Worm (Caenorhabditis elegans) whole organism, L4 larva: ENCODE measurements around the gene ZK112.4.
A peak's percentile ranks its signal among the peaks of the same experiment; 100 is the strongest.

Experiments used
- F26F4.8 ChIP-seq: fragments of 200-800 bp; sonication (Bioruptor generic); conservative IDR thresholded peaks from 2 replicates; pipeline ENCODE4 v1.3.6; 2022; ENCODE audit warnings: missing genetic modification characterization, missing compliant biosample characterization
- F37D6.2 ChIP-seq: sonication (generic microtip); optimal IDR thresholded peaks from 2 replicates; lab custom pipeline; 2016; ENCODE audit warnings: mild to moderate bottlenecking, missing genetic modification characterization, missing compliant biosample characterization
- F44E2.7 ChIP-seq: fragments of 200-800 bp; sonication (Bioruptor generic); IDR thresholded peaks from 2 replicates; pipeline ENCODE4 v2.1.2; 2022; ENCODE audit warnings: missing genetic modification characterization, missing compliant biosample characterization
- R02D3.7 ChIP-seq: fragments of 150-350 bp; sonication (generic microtip); optimal IDR thresholded peaks from 3 replicates; lab custom pipeline; 2014; ENCODE audit warnings: missing biosample characterization, missing genetic modification characterization
- T20F7.1 ChIP-seq: fragments of 200-800 bp; sonication (Bioruptor generic); optimal IDR thresholded peaks from 2 replicates; lab custom pipeline; 2018; ENCODE audit warnings: mild to moderate bottlenecking, missing genetic modification characterization, missing compliant biosample characterization
- T26A8.4 ChIP-seq: fragments of 200-800 bp; sonication (Bioruptor generic); IDR thresholded peaks from 2 replicates; pipeline ENCODE4 v1.3.6; 2022; ENCODE audit warnings: missing genetic modification characterization, missing compliant biosample characterization
- Y105C5A.15 ChIP-seq: fragments of 200-800 bp; sonication (Bioruptor generic); IDR thresholded peaks from 2 replicates; pipeline ENCODE4 v1.3.6; 2022; ENCODE audit warnings: missing genetic modification characterization, missing compliant biosample characterization
- Y75B8A.6 ChIP-seq: fragments of 200-800 bp; sonication (Bioruptor generic); IDR thresholded peaks from 2 replicates; pipeline ENCODE4 v1.3.6; 2022; ENCODE audit warnings: missing genetic modification reagents, missing genetic modification characterization, missing compliant biosample characterization
- ZK546.5 ChIP-seq, 2 experiments: sonication (generic microtip); optimal IDR thresholded peaks; 2 replicates each; lab custom pipeline; 2017; ENCODE audit warnings: missing biosample characterization in 2 of 2, missing genetic modification characterization in 2 of 2
- aly-2 ChIP-seq: sonication (generic microtip); optimal IDR thresholded peaks from 2 replicates; lab custom pipeline; 2018; ENCODE audit warnings: missing biosample characterization, missing genetic modification characterization
- ama-1 ChIP-seq: fragments of 150-350 bp; optimal IDR thresholded peaks from 2 replicates; lab custom pipeline; 2014; ENCODE audit warnings: inconsistent platforms, mixed read lengths
- ceh-20 ChIP-seq: fragments of 200-800 bp; sonication (Bioruptor generic); IDR thresholded peaks from 2 replicates; pipeline ENCODE4 v1.3.6; 2022; ENCODE audit warnings: missing genetic modification reagents, missing genetic modification characterization, missing compliant biosample characterization
- ceh-28 ChIP-seq: fragments of 150-350 bp; optimal IDR thresholded peaks from 2 replicates; lab custom pipeline; 2014; ENCODE audit warnings: missing biosample characterization, missing genetic modification reagents, missing genetic modification characterization
- ceh-44 ChIP-seq: fragments of 200-800 bp; sonication (Bioruptor generic); IDR thresholded peaks from 2 replicates; pipeline ENCODE4 v1.3.6; 2022; ENCODE audit warnings: missing genetic modification reagents, missing genetic modification characterization, missing compliant biosample characterization
- ctbp-1 ChIP-seq: fragments of 200-800 bp; sonication (Bioruptor generic); IDR thresholded peaks from 2 replicates; pipeline ENCODE4 v1.3.6; 2022; ENCODE audit warnings: missing genetic modification reagents, missing genetic modification characterization, missing compliant biosample characterization
- daf-12 ChIP-seq: fragments of 150-350 bp; optimal IDR thresholded peaks from 2 replicates; lab custom pipeline; 2014; ENCODE audit warnings: missing biosample characterization, missing genetic modification reagents, missing genetic modification characterization
- daf-19 ChIP-seq: fragments of 200-800 bp; sonication (Bioruptor generic); conservative IDR thresholded peaks from 2 replicates; pipeline ENCODE4 v1.3.6; 2022; ENCODE audit warnings: missing genetic modification characterization, missing compliant biosample characterization
- daf-8 ChIP-seq: fragments of 200-800 bp; sonication (Bioruptor generic); IDR thresholded peaks from 2 replicates; pipeline ENCODE4 v1.3.6; 2022; ENCODE audit warnings: missing genetic modification characterization, missing compliant biosample characterization
- dmd-6 ChIP-seq: fragments of 200-800 bp; sonication (Bioruptor generic); IDR thresholded peaks from 2 replicates; pipeline ENCODE4 v1.3.6; 2022; ENCODE audit warnings: missing genetic modification reagents, missing genetic modification characterization, missing compliant biosample characterization
- dmd-8 ChIP-seq: fragments of 200-800 bp; sonication (Bioruptor generic); IDR thresholded peaks from 2 replicates; pipeline ENCODE4 v1.3.6; 2022; ENCODE audit warnings: missing genetic modification characterization, missing compliant biosample characterization
- dmd-9 ChIP-seq: fragments of 200-800 bp; sonication (Bioruptor generic); IDR thresholded peaks from 2 replicates; pipeline ENCODE4 v1.3.6; 2022; ENCODE audit warnings: missing genetic modification reagents, missing genetic modification characterization, missing compliant biosample characterization
- duxl-1 ChIP-seq: sonication (generic microtip); optimal IDR thresholded peaks from 2 replicates; lab custom pipeline; 2016; ENCODE audit warnings: mild to moderate bottlenecking, missing genetic modification characterization, moderate library complexity, missing compliant biosample characterization; ENCODE audit not compliant: poor library complexity
- egl-27 ChIP-seq: sonication (generic microtip); optimal IDR thresholded peaks from 3 replicates; lab custom pipeline; 2017; ENCODE audit warnings: missing biosample characterization, missing genetic modification reagents, missing genetic modification characterization
- hlh-11 ChIP-seq: fragments of 200-800 bp; sonication (Bioruptor generic); optimal IDR thresholded peaks from 2 replicates; lab custom pipeline; 2018; ENCODE audit warnings: mild to moderate bottlenecking, missing genetic modification characterization, missing compliant biosample characterization
- hmg-1.1 ChIP-seq: fragments of 200-800 bp; sonication (Bioruptor generic); IDR thresholded peaks from 2 replicates; pipeline ENCODE4 v1.3.6; 2022; ENCODE audit warnings: missing genetic modification reagents, missing genetic modification characterization, missing compliant biosample characterization
- lin-15B ChIP-seq: fragments of 150-350 bp; sonication (generic microtip); optimal IDR thresholded peaks from 3 replicates; lab custom pipeline; 2014; ENCODE audit warnings: missing biosample characterization, missing genetic modification characterization
- lin-29 ChIP-seq: fragments of 200-800 bp; sonication (Bioruptor generic); IDR thresholded peaks from 2 replicates; pipeline ENCODE4 v1.3.6; 2022; ENCODE audit warnings: missing genetic modification reagents, missing genetic modification characterization, missing compliant biosample characterization
- lin-39 ChIP-seq: fragments of 150-350 bp; optimal IDR thresholded peaks from 2 replicates; lab custom pipeline; 2014; ENCODE audit warnings: missing biosample characterization, missing genetic modification reagents, missing genetic modification characterization
- lsy-2 ChIP-seq, 2 experiments: fragments of 150-350 bp in 1 of 2; sonication (generic microtip) in 1 of 2; optimal IDR thresholded peaks; 2 replicates each; lab custom pipeline; 2014 to 2017; ENCODE audit warnings: missing biosample characterization in 2 of 2, missing genetic modification characterization in 2 of 2
- madf-5 ChIP-seq, 2 experiments: fragments of 200-800 bp; sonication (Bioruptor generic); IDR thresholded peaks; 2 replicates each; pipeline ENCODE4 v1.3.6; 2022; ENCODE audit warnings: missing compliant biosample characterization in 2 of 2, missing genetic modification characterization in 2 of 2
- madf-9 ChIP-seq: fragments of 200-800 bp; sonication (Bioruptor generic); conservative IDR thresholded peaks from 2 replicates; pipeline ENCODE4 v1.3.6; 2022; ENCODE audit warnings: missing genetic modification reagents, missing genetic modification characterization, missing compliant biosample characterization
- mdt-29 ChIP-seq: fragments of 200-800 bp; sonication (Bioruptor generic); IDR thresholded peaks from 2 replicates; pipeline ENCODE4 v1.3.6; 2022; ENCODE audit warnings: missing genetic modification reagents, missing genetic modification characterization, missing compliant biosample characterization
- mes-2 ChIP-seq: sonication (generic microtip); optimal IDR thresholded peaks from 2 replicates; lab custom pipeline; 2016; ENCODE audit warnings: missing genotype, mild to moderate bottlenecking, missing genetic modification characterization, missing compliant biosample characterization; ENCODE audit not compliant: poor library complexity, severe bottlenecking
- nhr-102 ChIP-seq: sonication (generic microtip); optimal IDR thresholded peaks from 2 replicates; lab custom pipeline; 2016; ENCODE audit warnings: mild to moderate bottlenecking, missing genetic modification characterization, moderate library complexity, missing compliant biosample characterization
- nhr-11 ChIP-seq: fragments of 150-350 bp; optimal IDR thresholded peaks from 2 replicates; lab custom pipeline; 2014; ENCODE audit warnings: missing biosample characterization, missing genetic modification characterization
- nhr-237 ChIP-seq: sonication (generic microtip); optimal IDR thresholded peaks from 2 replicates; lab custom pipeline; 2017; ENCODE audit warnings: missing biosample characterization, missing genetic modification characterization
- nhr-25 ChIP-seq: sonication (generic microtip); optimal IDR thresholded peaks from 2 replicates; lab custom pipeline; 2017; ENCODE audit warnings: missing genetic modification characterization, mild to moderate bottlenecking, missing compliant biosample characterization, antibody characterized with exemption, moderate library complexity, borderline replicate concordance; ENCODE audit not compliant: insufficient read depth
- nhr-76 ChIP-seq: fragments of 150-350 bp; optimal IDR thresholded peaks from 2 replicates; lab custom pipeline; 2014; ENCODE audit warnings: missing biosample characterization, missing genetic modification characterization
- nhr-77 ChIP-seq: fragments of 150-350 bp; optimal IDR thresholded peaks from 2 replicates; lab custom pipeline; 2014; ENCODE audit warnings: missing biosample characterization, missing genetic modification characterization
- pha-4 ChIP-seq, 2 experiments: fragments of 150-350 bp in 1 of 2; fragments of 200-800 bp in 1 of 2; sonication (Bioruptor generic) in 1 of 2; IDR thresholded peaks in 1 of 2; optimal IDR thresholded peaks in 1 of 2; 2 replicates each; pipeline versions ENCODE4 v1.3.6 to Lab custom; 2014 to 2022; ENCODE audit warnings: missing genetic modification characterization in 2 of 2, missing genetic modification reagents in 2 of 2, missing biosample characterization in 1 of 2, missing compliant biosample characterization in 1 of 2
- php-3 ChIP-seq: fragments of 200-800 bp; sonication (Bioruptor generic); IDR thresholded peaks from 2 replicates; pipeline ENCODE4 v1.3.6; 2022; ENCODE audit warnings: missing genetic modification reagents, missing genetic modification characterization, missing compliant biosample characterization
- saeg-2 ChIP-seq: fragments of 200-800 bp; sonication (Bioruptor generic); IDR thresholded peaks from 2 replicates; pipeline ENCODE4 v1.3.6; 2022; ENCODE audit warnings: missing genetic modification reagents, missing genetic modification characterization, missing compliant biosample characterization
- set-16 ChIP-seq: fragments of 200-800 bp; sonication (Bioruptor generic); IDR thresholded peaks from 2 replicates; pipeline ENCODE4 v1.3.6; 2022; ENCODE audit warnings: missing genetic modification reagents, missing genetic modification characterization, missing compliant biosample characterization
- spr-1 ChIP-seq: sonication (generic microtip); optimal IDR thresholded peaks from 2 replicates; lab custom pipeline; 2016; ENCODE audit warnings: mild to moderate bottlenecking, missing genetic modification characterization, missing compliant biosample characterization
- spr-3 ChIP-seq: fragments of 200-800 bp; sonication (Bioruptor generic); optimal IDR thresholded peaks from 2 replicates; lab custom pipeline; 2018; ENCODE audit warnings: mild to moderate bottlenecking, missing genetic modification characterization, missing compliant biosample characterization
- unc-130 ChIP-seq: sonication (generic microtip); optimal IDR thresholded peaks from 2 replicates; lab custom pipeline; 2016; ENCODE audit warnings: missing genetic modification reagents, missing genetic modification characterization, missing compliant biosample characterization
- unc-39 ChIP-seq: sonication (generic microtip); optimal IDR thresholded peaks from 2 replicates; lab custom pipeline; 2017; ENCODE audit warnings: missing biosample characterization, missing genetic modification characterization
- unc-62 ChIP-seq, 3 experiments: fragments of 150-350 bp in 1 of 3; sonication (generic microtip); optimal IDR thresholded peaks in 2 of 3; peaks in 1 of 3; 1 replicate in 1 of 3; 2 replicates in 2 of 3; lab custom pipeline; 2014 to 2017; ENCODE audit warnings: missing biosample characterization in 3 of 3, missing genetic modification characterization in 3 of 3, missing genetic modification reagents in 3 of 3, missing genotype in 1 of 3
- zfp-2 ChIP-seq: sonication (generic microtip); optimal IDR thresholded peaks from 2 replicates; lab custom pipeline; 2016; ENCODE audit warnings: mild to moderate bottlenecking, missing genetic modification characterization, missing compliant biosample characterization
- zfp-3 ChIP-seq: fragments of 200-800 bp; sonication (Bioruptor generic); conservative IDR thresholded peaks from 2 replicates; pipeline ENCODE4 v1.3.6; 2022; ENCODE audit warnings: missing genetic modification reagents, missing genetic modification characterization, missing compliant biosample characterization
- zip-2 ChIP-seq: fragments of 150-350 bp; optimal IDR thresholded peaks from 2 replicates; lab custom pipeline; 2014; ENCODE audit warnings: missing biosample characterization, missing genetic modification characterization

ZK112.4 gene

ce11 chrIII:7730331-7730730 is 520 bp upstream of the ZK112.4 start (continued):
- TF ChIP-seq nhr-11 (tag; lab: Kevin White, UChicago), result no peak
- no peak for TF ChIP-seq lin-29 (GFP tag; lab: Robert Waterston, UW)
- TF ChIP-seq spr-3, result no peak
- TF ChIP-seq duxl-1 (tag; lab: Kevin White, UChicago), result no peak
- TF ChIP-seq aly-2 (tag; lab: Kevin White, UChicago), result no peak
- no peak for TF ChIP-seq nhr-237
- TF ChIP-seq Y75B8A.6 (GFP tag; lab: Robert Waterston, UW), result no peak
- TF ChIP-seq zfp-2, result no peak
- TF ChIP-seq ceh-44 (GFP tag; lab: Robert Waterston, UW), result no peak
- TF ChIP-seq dmd-9, result no peak
- no peak for TF ChIP-seq unc-130 (GFP tag; lab: Kevin White, UChicago)
- no peak for TF ChIP-seq ctbp-1 (GFP tag; lab: Robert Waterston, UW)
- TF ChIP-seq nhr-102 (tag; lab: Kevin White, UChicago), result no peak
- TF ChIP-seq unc-62 (GFP tag; optimal IDR thresholded peaks at IDR 0.05 in 1 of 2; lab: Kevin White, UChicago), result peak in 1 of 2 experiments; percentile 2
- TF ChIP-seq unc-62 (tag; optimal IDR thresholded peaks at IDR 0.05; lab: Kevin White, UChicago), result no peak
- no peak for TF ChIP-seq nhr-25 (tag; lab: Kevin White, UChicago)
- TF ChIP-seq set-16 (GFP tag; lab: Robert Waterston, UW), result no peak
- 0 out of 4 replicates have a peak, but pooled peaks of 1 of the 2 experiments have one; percentile 27 for TF ChIP-seq madf-5 (GFP tag; IDR thresholded peaks at IDR 0.05; lab: Robert Waterston, UW)
- TF ChIP-seq daf-8 (GFP tag; lab: Robert Waterston, UW), result no peak
- TF ChIP-seq ZK546.5 (tag; optimal IDR thresholded peaks at IDR 0.05; lab: Kevin White, UChicago), result no peak
- TF ChIP-seq zfp-3 (GFP tag; lab: Robert Waterston, UW), result peak; percentile 30; the same call in 1 of the 2 replicates
- TF ChIP-seq T20F7.1, result peak; percentile 62
- peak; percentile 50 for TF ChIP-seq php-3 (GFP tag; lab: Robert Waterston, UW)
- no peak for TF ChIP-seq daf-12 (tag; lab: Kevin White, UChicago)
- TF ChIP-seq nhr-76, result no peak
- TF ChIP-seq saeg-2, result no peak
- TF ChIP-seq mdt-29 (GFP tag; lab: Robert Waterston, UW), result no peak
- peak; percentile 74 for TF ChIP-seq hlh-11
- no peak for TF ChIP-seq F26F4.8 (GFP tag; lab: Robert Waterston, UW)
- no peak for TF ChIP-seq ceh-20 (GFP tag; lab: Robert Waterston, UW)
- TF ChIP-seq egl-27 (tag; lab: Kevin White, UChicago), result no peak
- no peak for TF ChIP-seq R02D3.7
- TF ChIP-seq F44E2.7, result no peak
- TF ChIP-seq T26A8.4 (GFP tag; lab: Robert Waterston, UW), result no peak
- no peak for TF ChIP-seq ceh-28 (tag; lab: Kevin White, UChicago)
- TF ChIP-seq hmg-1.1 (GFP tag; lab: Robert Waterston, UW), result peak; percentile 17; the same call in 1 of the 2 replicates
- TF ChIP-seq dmd-8 (GFP tag; lab: Robert Waterston, UW), result no peak
- no peak for TF ChIP-seq F37D6.2
- TF ChIP-seq Y105C5A.15, result no peak
- TF ChIP-seq nhr-77 (tag; lab: Kevin White, UChicago), result peak; percentile 5
- TF ChIP-seq lsy-2 (tag; optimal IDR thresholded peaks at IDR 0.05; lab: Kevin White, UChicago), result peak in 1 of 2 experiments; percentile 43
- TF ChIP-seq daf-19, result no peak
- TF ChIP-seq madf-9 (GFP tag; lab: Robert Waterston, UW), result no peak
- no peak for TF ChIP-seq ama-1 (lab: Kevin White, UChicago)
- TF ChIP-seq zip-2 (tag; lab: Kevin White, UChicago), result no peak
- TF ChIP-seq mes-2, result no peak
- TF ChIP-seq lin-15B (tag; lab: Kevin White, UChicago), result no peak
- TF ChIP-seq pha-4 (GFP tag; IDR thresholded peaks at IDR 0.05; lab: Robert Waterston, UW), result no peak
- TF ChIP-seq pha-4 (tag; optimal IDR thresholded peaks at IDR 0.05; lab: Kevin White, UChicago), result no peak
- TF ChIP-seq lin-39 (tag; lab: Kevin White, UChicago), result no peak
- TF ChIP-seq unc-39 (tag; lab: Kevin White, UChicago), result no peak
- TF ChIP-seq dmd-6 (GFP tag; lab: Robert Waterston, UW), result peak; percentile 75
- TF ChIP-seq spr-1 (tag; lab: Kevin White, UChicago), result no peak
